Worm (Caenorhabditis elegans) whole organism, early embryonic: ENCODE measurements around the gene Y49G5B.1.

Experiments used
- B0310.2 ChIP-seq: sonication (generic microtip); optimal IDR thresholded peaks from 2 replicates; lab custom pipeline; 2016; ENCODE audit warnings: mild to moderate bottlenecking, missing genetic modification characterization, missing compliant biosample characterization
- F13C5.2 ChIP-seq: sonication (generic microtip); optimal IDR thresholded peaks from 2 replicates; lab custom pipeline; 2017; ENCODE audit warnings: mild to moderate bottlenecking, missing genetic modification characterization, inconsistent platforms, missing compliant biosample characterization
- aly-1 ChIP-seq: sonication (generic microtip); optimal IDR thresholded peaks from 2 replicates; lab custom pipeline; 2016; ENCODE audit warnings: missing genetic modification characterization, missing compliant biosample characterization
- ama-1 ChIP-seq: fragments of 150-350 bp; optimal IDR thresholded peaks from 2 replicates; lab custom pipeline; 2014
- ceh-13 ChIP-seq: fragments of 200-800 bp; sonication (Bioruptor generic); optimal IDR thresholded peaks from 2 replicates; lab custom pipeline; 2018; ENCODE audit warnings: mild to moderate bottlenecking, missing genetic modification characterization, missing compliant biosample characterization
- ceh-36 ChIP-seq: sonication (generic microtip); optimal IDR thresholded peaks from 2 replicates; lab custom pipeline; 2016; ENCODE audit warnings: missing genetic modification characterization, inconsistent platforms, missing compliant biosample characterization
- ets-7 ChIP-seq: sonication (generic microtip); optimal IDR thresholded peaks from 2 replicates; lab custom pipeline; 2016; ENCODE audit warnings: missing genotype, missing genetic modification characterization, missing compliant biosample characterization
- flt-1 ChIP-seq: fragments of 200-800 bp; sonication (Bioruptor generic); IDR thresholded peaks from 2 replicates; pipeline ENCODE4 v1.3.6; 2022; ENCODE audit warnings: missing genetic modification characterization, missing compliant biosample characterization
- hmbx-1 ChIP-seq: sonication (generic microtip); optimal IDR thresholded peaks from 2 replicates; lab custom pipeline; 2016; ENCODE audit warnings: mild to moderate bottlenecking, missing genetic modification characterization, missing compliant biosample characterization
- hmg-4 ChIP-seq: fragments of 200-800 bp; sonication (Bioruptor generic); optimal IDR thresholded peaks from 2 replicates; lab custom pipeline; 2018; ENCODE audit warnings: mild to moderate bottlenecking, missing genetic modification characterization, missing compliant biosample characterization
- hnd-1 ChIP-seq: sonication (generic microtip); optimal IDR thresholded peaks from 2 replicates; lab custom pipeline; 2016; ENCODE audit warnings: missing genetic modification characterization, missing compliant biosample characterization
- pes-1 ChIP-seq: fragments of 200-800 bp; sonication (Bioruptor generic); IDR thresholded peaks from 2 replicates; pipeline ENCODE4 v1.3.6; 2022; ENCODE audit warnings: missing genetic modification reagents, missing genetic modification characterization, missing compliant biosample characterization
- scrt-1 ChIP-seq: fragments of 200-800 bp; sonication (Bioruptor generic); IDR thresholded peaks from 2 replicates; pipeline ENCODE4 v1.3.6; 2022; ENCODE audit warnings: missing genetic modification characterization, missing compliant biosample characterization
- sea-1 ChIP-seq: fragments of 200-800 bp; sonication (Bioruptor generic); conservative IDR thresholded peaks from 2 replicates; pipeline ENCODE4 v1.3.6; 2022; ENCODE audit warnings: missing genetic modification characterization, missing compliant biosample characterization
- tbx-11 ChIP-seq: fragments of 200-800 bp; sonication (Bioruptor generic); IDR thresholded peaks from 2 replicates; pipeline ENCODE4 v1.3.6; 2022; ENCODE audit warnings: missing genetic modification characterization, missing compliant biosample characterization
- tbx-37 ChIP-seq: fragments of 200-800 bp; sonication (Bioruptor generic); conservative IDR thresholded peaks from 2 replicates; pipeline ENCODE4 v1.3.6; 2022; ENCODE audit warnings: missing genetic modification reagents, missing genetic modification characterization, missing compliant biosample characterization
- tra-4 ChIP-seq: sonication (generic microtip); optimal IDR thresholded peaks from 2 replicates; lab custom pipeline; 2017; ENCODE audit warnings: missing genetic modification characterization, missing compliant biosample characterization

Y49G5B.1 gene

DNA sequence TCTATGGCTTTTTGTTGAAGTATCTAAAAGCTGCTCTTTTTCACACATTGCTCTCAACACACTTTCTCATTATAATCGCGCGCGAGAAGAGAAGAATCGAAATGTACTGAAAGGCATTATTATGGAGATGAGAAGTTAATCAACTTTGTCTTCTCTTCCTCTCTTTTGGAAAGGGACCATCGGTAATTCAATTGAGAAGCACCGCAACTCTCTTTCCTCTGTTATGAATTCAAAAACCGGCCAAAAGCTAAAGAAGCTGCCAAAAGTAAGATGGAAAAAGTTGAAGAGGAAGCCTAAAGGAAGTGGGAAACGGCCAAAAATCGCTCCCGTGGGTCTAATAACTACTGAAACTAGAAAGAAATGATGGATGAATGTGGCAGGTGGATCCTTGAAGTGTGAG lies 23.0 kb upstream of the Y49G5B.1 start:
- TF ChIP-seq ets-7 (tag; lab: Kevin White, UChicago): no peak
- no peak for TF ChIP-seq hnd-1 (tag; lab: Kevin White, UChicago)
- TF ChIP-seq F13C5.2 (tag; lab: Kevin White, UChicago): no peak
- TF ChIP-seq scrt-1 (GFP tag; lab: Robert Waterston, UW): no peak
- TF ChIP-seq tra-4 (tag; lab: Kevin White, UChicago): no peak
- TF ChIP-seq hmbx-1 (tag; lab: Kevin White, UChicago): no peak
- no peak for TF ChIP-seq aly-1
- TF ChIP-seq ama-1 (lab: Kevin White, UChicago): no peak

DNA sequence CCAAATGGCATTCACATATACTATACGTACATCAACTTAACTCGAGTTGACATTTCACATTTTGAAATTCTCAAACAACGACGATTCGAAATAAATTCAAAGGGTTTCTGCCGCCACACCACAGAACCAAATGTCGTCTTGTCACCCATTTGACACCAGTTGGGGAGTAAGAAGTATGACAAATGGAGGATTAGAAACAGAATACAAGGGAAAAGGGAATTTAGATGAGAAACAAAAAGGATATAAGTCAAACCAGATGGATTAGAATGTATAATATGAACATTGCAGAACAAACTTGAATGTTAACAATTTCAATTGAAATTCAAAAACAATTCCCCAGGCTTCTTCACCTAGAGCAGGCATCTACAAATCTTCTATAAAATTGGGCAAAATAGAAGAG lies 21.5 kb upstream of the Y49G5B.1 start:
- TF ChIP-seq pes-1 (GFP tag; lab: Robert Waterston, UW) (no peak), hmg-4 (no peak), B0310.2 (no peak), ceh-36 (tag; lab: Kevin White, UChicago) (no peak), scrt-1 (GFP tag; lab: Robert Waterston, UW) (no peak), F13C5.2 (tag; lab: Kevin White, UChicago) (no peak)

DNA sequence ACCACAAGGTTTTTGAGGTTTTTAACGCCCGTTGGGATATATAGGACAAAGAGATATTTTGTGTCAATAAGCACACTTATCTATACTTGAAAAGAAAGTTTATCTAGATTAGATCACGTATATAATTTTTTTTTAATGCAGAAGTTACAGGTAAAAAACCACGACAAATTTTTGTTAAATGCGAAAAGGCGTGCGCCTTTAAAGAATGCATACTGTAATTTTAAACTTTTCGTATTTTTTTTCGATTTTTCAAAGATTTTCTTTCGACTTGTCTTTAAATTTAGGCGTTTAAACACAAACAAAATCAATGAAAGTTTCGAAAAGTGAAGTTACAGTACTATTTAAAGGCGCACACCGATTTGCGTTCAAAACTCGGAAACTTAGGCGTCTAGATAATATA lies 19.5 kb upstream of the Y49G5B.1 start:
- no peak for TF ChIP-seq hnd-1 (tag; lab: Kevin White, UChicago)
- no peak for TF ChIP-seq ama-1 (lab: Kevin White, UChicago)
- no peak for TF ChIP-seq hmg-4
- no peak for TF ChIP-seq tra-4 (tag; lab: Kevin White, UChicago)
- no peak for TF ChIP-seq tbx-11 (GFP tag; lab: Robert Waterston, UW)
- no peak for TF ChIP-seq pes-1 (GFP tag; lab: Robert Waterston, UW)
- no peak for TF ChIP-seq ceh-36 (tag; lab: Kevin White, UChicago)
- TF ChIP-seq F13C5.2 (tag; lab: Kevin White, UChicago): no peak
- TF ChIP-seq tbx-37: no peak
- no peak for TF ChIP-seq aly-1
- no peak for TF ChIP-seq ceh-13
- no peak for TF ChIP-seq scrt-1 (GFP tag; lab: Robert Waterston, UW)
- no peak for TF ChIP-seq ets-7 (tag; lab: Kevin White, UChicago)
- no peak for TF ChIP-seq sea-1
- TF ChIP-seq hmbx-1 (tag; lab: Kevin White, UChicago): no peak
- TF ChIP-seq flt-1 (GFP tag; lab: Robert Waterston, UW): no peak
- no peak for TF ChIP-seq B0310.2

DNA sequence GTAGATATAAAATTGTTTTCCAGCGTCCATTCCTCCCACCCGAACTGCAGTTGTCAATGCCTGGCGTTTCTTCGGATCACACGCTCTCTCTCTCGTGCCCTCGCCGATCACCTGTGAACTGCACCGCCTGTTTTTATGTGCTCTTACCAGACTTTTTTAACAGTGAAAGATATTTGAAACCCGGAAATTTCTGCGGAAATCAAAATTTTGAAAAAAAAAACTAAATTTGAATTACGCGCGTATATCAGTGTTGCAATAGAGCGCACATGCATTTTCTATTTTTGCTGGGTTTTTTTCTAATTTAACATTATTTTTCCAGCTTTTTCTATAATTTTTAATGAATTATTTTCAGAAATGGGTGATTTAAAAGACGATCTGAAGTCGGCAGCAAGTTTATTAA lies 19.0 kb upstream of the Y49G5B.1 start, which contains the start of gene ttc-37:
TSS of gene ttc-37 (plus strand) at position 349 of the 400 bp plus-strand sequence.
- no peak for TF ChIP-seq tbx-11 (GFP tag; lab: Robert Waterston, UW)
- no peak for TF ChIP-seq tra-4 (tag; lab: Kevin White, UChicago)
- TF ChIP-seq ama-1 (lab: Kevin White, UChicago): no peak
- no peak for TF ChIP-seq hmbx-1 (tag; lab: Kevin White, UChicago)
- TF ChIP-seq F13C5.2 (tag; lab: Kevin White, UChicago): no peak
- TF ChIP-seq aly-1: no peak
- TF ChIP-seq sea-1: no peak
- no peak for TF ChIP-seq hmg-4
- no peak for TF ChIP-seq B0310.2
- no peak for TF ChIP-seq pes-1 (GFP tag; lab: Robert Waterston, UW)
- TF ChIP-seq flt-1 (GFP tag; lab: Robert Waterston, UW): no peak
- TF ChIP-seq ceh-13: no peak
- TF ChIP-seq tbx-37: no peak
- no peak for TF ChIP-seq scrt-1 (GFP tag; lab: Robert Waterston, UW)
- no peak for TF ChIP-seq hnd-1 (tag; lab: Kevin White, UChicago)
- no peak for TF ChIP-seq ets-7 (tag; lab: Kevin White, UChicago)
- TF ChIP-seq ceh-36 (tag; lab: Kevin White, UChicago): no peak

DNA sequence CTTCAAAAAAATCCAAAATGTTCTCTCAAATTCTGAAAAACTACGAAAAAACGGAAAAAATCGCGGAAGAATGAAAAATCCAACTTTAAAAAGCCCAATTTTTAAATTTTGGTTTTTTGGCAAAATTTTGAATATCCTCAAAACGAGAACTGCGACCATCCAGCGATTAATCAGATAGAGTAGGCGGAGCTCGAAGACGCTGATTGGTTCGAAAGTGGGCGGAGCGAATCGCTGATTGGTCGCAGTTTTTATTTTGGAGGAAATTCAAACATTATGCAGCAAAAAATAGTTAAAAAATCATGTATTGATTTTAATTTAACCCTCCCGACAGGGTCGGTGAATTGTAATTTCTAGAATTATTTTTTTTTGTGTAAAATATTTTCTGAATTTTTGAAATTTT lies 9.5 kb upstream of the Y49G5B.1 start:
- TF ChIP-seq ceh-13: no peak
- TF ChIP-seq scrt-1 (GFP tag; lab: Robert Waterston, UW): no peak
- no peak for TF ChIP-seq sea-1
- TF ChIP-seq tra-4 (tag; lab: Kevin White, UChicago): no peak
- TF ChIP-seq ama-1 (lab: Kevin White, UChicago): no peak
- TF ChIP-seq flt-1 (GFP tag; lab: Robert Waterston, UW): no peak
- TF ChIP-seq hnd-1 (tag; lab: Kevin White, UChicago): no peak
- no peak for TF ChIP-seq aly-1

DNA sequence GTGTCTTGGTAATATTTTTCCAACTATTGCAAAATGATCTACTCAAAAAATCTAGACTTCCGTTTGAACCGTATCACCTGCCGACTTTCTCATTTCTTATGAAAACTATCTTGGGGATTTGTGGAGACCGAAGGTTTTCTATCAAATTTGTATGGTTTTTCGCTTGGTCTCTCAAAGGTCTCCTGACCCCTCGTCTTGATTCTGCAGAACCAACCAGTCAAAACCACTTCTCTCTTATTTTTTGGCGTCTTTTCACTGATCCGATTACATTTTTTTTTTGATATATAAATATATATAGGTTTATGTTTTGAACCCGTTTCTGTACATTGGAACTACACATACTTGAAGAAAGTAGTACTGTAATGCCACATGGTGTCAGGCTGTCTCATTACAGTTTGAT lies 2.5 kb downstream of the Y49G5B.1 start:
- no peak for TF ChIP-seq flt-1 (GFP tag; lab: Robert Waterston, UW)
- no peak for TF ChIP-seq ceh-13
- TF ChIP-seq sea-1: no peak
- TF ChIP-seq aly-1: no peak
- no peak for TF ChIP-seq tbx-11 (GFP tag; lab: Robert Waterston, UW)
- TF ChIP-seq hmbx-1 (tag; lab: Kevin White, UChicago): no peak
- TF ChIP-seq pes-1 (GFP tag; lab: Robert Waterston, UW): no peak
- no peak for TF ChIP-seq tbx-37
- TF ChIP-seq ets-7 (tag; lab: Kevin White, UChicago): no peak
- no peak for TF ChIP-seq ama-1 (lab: Kevin White, UChicago)
- TF ChIP-seq B0310.2: no peak
- no peak for TF ChIP-seq F13C5.2 (tag; lab: Kevin White, UChicago)
- TF ChIP-seq tra-4 (tag; lab: Kevin White, UChicago): no peak
- TF ChIP-seq hnd-1 (tag; lab: Kevin White, UChicago): no peak
- TF ChIP-seq scrt-1 (GFP tag; lab: Robert Waterston, UW): no peak
- no peak for TF ChIP-seq hmg-4
- no peak for TF ChIP-seq ceh-36 (tag; lab: Kevin White, UChicago)

DNA sequence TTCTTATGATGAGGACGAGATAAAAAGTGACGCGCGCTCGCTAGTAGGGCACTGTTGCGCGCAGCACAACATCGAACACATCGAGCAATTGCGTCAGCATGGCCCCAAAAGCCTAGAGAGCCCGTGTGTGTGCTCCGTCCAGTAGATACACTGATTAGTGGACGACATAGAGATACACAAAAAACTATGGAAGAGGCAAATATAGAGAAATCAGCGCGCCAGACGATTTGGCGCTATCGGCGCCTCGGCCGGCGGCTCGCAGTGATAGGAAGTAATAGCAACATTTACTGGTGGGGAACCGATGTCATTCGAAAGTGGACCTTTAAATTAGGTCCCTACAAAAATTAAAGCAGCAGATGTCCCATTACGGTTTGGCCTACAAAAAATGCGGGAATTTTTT lies 5.3 kb downstream of the Y49G5B.1 start:
- TF ChIP-seq ets-7 (tag; lab: Kevin White, UChicago): no peak
- no peak for TF ChIP-seq ceh-13
- TF ChIP-seq pes-1 (GFP tag; lab: Robert Waterston, UW): no peak
- no peak for TF ChIP-seq hmbx-1 (tag; lab: Kevin White, UChicago)
- TF ChIP-seq tbx-11 (GFP tag; lab: Robert Waterston, UW): no peak
- TF ChIP-seq aly-1: no peak
- TF ChIP-seq ceh-36 (tag; lab: Kevin White, UChicago): no peak
- no peak for TF ChIP-seq sea-1

DNA sequence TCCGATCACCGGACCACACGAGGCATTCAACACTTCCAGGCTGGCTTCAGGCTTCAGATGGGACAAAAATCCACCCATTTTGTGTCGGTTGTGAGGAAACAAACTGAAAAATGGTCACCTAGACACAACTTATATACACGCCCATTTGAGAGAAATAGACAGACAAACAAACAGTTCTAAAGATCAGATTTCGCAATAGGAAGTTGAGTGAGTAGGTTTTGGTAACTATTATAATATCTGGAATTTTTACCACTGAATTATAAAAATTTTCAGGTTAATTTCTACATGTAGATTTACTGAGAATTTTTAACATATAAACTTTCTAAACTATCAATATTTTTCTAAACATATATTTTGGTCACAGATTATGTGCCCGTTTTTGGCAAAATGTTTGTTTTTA lies 10.6 kb downstream of the Y49G5B.1 start, which contains the start of gene cest-32:
TSS of gene cest-32 (minus strand) at position 115 of the 400 bp plus-strand sequence.
- TF ChIP-seq hnd-1 (tag; lab: Kevin White, UChicago) (no peak), tbx-37 (no peak), ceh-36 (tag; lab: Kevin White, UChicago) (no peak), sea-1 (no peak), B0310.2 (no peak), aly-1 (no peak), ama-1 (lab: Kevin White, UChicago) (no peak), ceh-13 (no peak), tra-4 (tag; lab: Kevin White, UChicago) (no peak), pes-1 (GFP tag; lab: Robert Waterston, UW) (no peak), scrt-1 (GFP tag; lab: Robert Waterston, UW) (no peak), tbx-11 (GFP tag; lab: Robert Waterston, UW) (no peak), hmg-4 (no peak), ets-7 (tag; lab: Kevin White, UChicago) (no peak), hmbx-1 (tag; lab: Kevin White, UChicago) (no peak), flt-1 (GFP tag; lab: Robert Waterston, UW) (no peak), F13C5.2 (tag; lab: Kevin White, UChicago) (no peak)
